Worm (Caenorhabditis elegans): ENCODE data around the gene try-1.

DNA sequence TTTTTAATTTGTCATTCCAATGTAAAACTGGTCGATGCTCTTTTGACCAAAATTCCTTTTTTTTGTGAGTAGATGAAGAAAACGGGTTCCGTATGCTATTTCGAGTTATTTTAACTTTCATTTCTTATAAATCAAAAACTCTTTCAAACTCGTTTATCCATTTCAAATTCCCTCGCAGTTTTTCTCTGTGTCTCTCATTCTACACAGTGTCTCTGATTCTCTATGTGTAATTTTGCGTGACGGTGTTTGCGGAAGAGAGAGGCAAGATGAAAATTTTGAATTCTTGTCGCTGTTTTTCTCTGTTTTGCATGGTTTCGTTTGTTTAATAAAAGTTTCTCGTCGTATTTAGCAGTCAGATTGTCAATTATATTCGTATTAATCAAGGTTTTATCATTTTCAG lies 49.8 kb upstream of the try-1 start, which contains the start of gene citk-2:
- TF ChIP-seq mep-1 (tag; optimal IDR thresholded peaks at IDR 0.05) (peak; percentile 98), nhr-20 (tag; optimal IDR thresholded peaks at IDR 0.05) (peak; percentile 95), nhr-28 (tag; optimal IDR thresholded peaks at IDR 0.05) (no peak), lsy-2 (tag; optimal IDR thresholded peaks at IDR 0.05) (peak; percentile 95), jun-1 (tag; optimal IDR thresholded peaks at IDR 0.05) (peak; percentile 89), sup-37 (GFP tag; optimal IDR thresholded peaks at IDR 0.05) (peak; percentile 52)

All from whole organism, L1 larva.